Worm (Caenorhabditis elegans) whole organism, L4/young adult: ENCODE results near the gene twk-8.

Experiments used
- W03F9.2 ChIP-seq: fragments of 150-350 bp; optimal IDR thresholded peaks from 2 replicates; lab custom pipeline; 2014; ENCODE audit warnings: missing biosample characterization, missing genetic modification characterization
- dao-5 ChIP-seq: sonication (generic microtip); optimal IDR thresholded peaks from 2 replicates; lab custom pipeline; 2016; ENCODE audit warnings: missing genotype, missing genetic modification characterization, moderate library complexity, missing compliant biosample characterization
- him-1 ChIP-seq: sonication (generic microtip); optimal IDR thresholded peaks from 2 replicates; lab custom pipeline; 2016; ENCODE audit warnings: missing genotype, missing genetic modification reagents, missing genetic modification characterization, missing compliant biosample characterization

Gene twk-8

ce11 chrIV:9107464-9107863 lies 25.3 kb downstream of the twk-8 start:
- TF ChIP-seq him-1 (tag; lab: Kevin White, UChicago) = no peak
- no peak for TF ChIP-seq dao-5 (tag; lab: Kevin White, UChicago)
- TF ChIP-seq W03F9.2 (tag; lab: Kevin White, UChicago) = no peak

ce11 chrIV:9108631-9109030 lies 26.5 kb downstream of the twk-8 start, which contains the start of gene aly-1:
TSS of gene aly-1 (plus strand) at chrIV:9108931.
- TF ChIP-seq dao-5 (tag; lab: Kevin White, UChicago) (no peak), W03F9.2 (tag; lab: Kevin White, UChicago) (no peak), him-1 (tag; lab: Kevin White, UChicago) (no peak)

- no peak for TF ChIP-seq dao-5 (tag; lab: Kevin White, UChicago)
- TF ChIP-seq him-1 (tag; lab: Kevin White, UChicago) = no peak
Measured at ce11 chrIV:9112019-9112418, 29.9 kb downstream of the twk-8 start.

ce11 chrIV:9114078-9114477 lies 31.9 kb downstream of the twk-8 start:
- TF ChIP-seq him-1 (tag; lab: Kevin White, UChicago) (no peak), dao-5 (tag; lab: Kevin White, UChicago) (no peak), W03F9.2 (tag; lab: Kevin White, UChicago) (no peak)

ce11 chrIV:9116452-9116851 lies 34.3 kb downstream of the twk-8 start:
- TF ChIP-seq him-1 (tag; lab: Kevin White, UChicago) (no peak), dao-5 (tag; lab: Kevin White, UChicago) (no peak), W03F9.2 (tag; lab: Kevin White, UChicago) (no peak)

ce11 chrIV:9117700-9118099 lies 35.5 kb downstream of the twk-8 start:
- TF ChIP-seq him-1 (tag; lab: Kevin White, UChicago) (no peak), W03F9.2 (tag; lab: Kevin White, UChicago) (no peak), dao-5 (tag; lab: Kevin White, UChicago) (no peak)

- TF ChIP-seq him-1 (tag; lab: Kevin White, UChicago) (no peak), W03F9.2 (tag; lab: Kevin White, UChicago) (no peak), dao-5 (tag; lab: Kevin White, UChicago) (no peak)
Measured at ce11 chrIV:9118348-9118747, 36.2 kb downstream of the twk-8 start.

ce11 chrIV:9118792-9119191 lies 36.6 kb downstream of the twk-8 start, which contains the start of gene nrfl-1:
TSS of gene nrfl-1 (plus strand) at chrIV:9119092.
- TF ChIP-seq W03F9.2 (tag; lab: Kevin White, UChicago) = no peak
- TF ChIP-seq him-1 (tag; lab: Kevin White, UChicago) = no peak
- no peak for TF ChIP-seq dao-5 (tag; lab: Kevin White, UChicago)

- TF ChIP-seq him-1 (tag; lab: Kevin White, UChicago) (no peak), dao-5 (tag; lab: Kevin White, UChicago) (no peak), W03F9.2 (tag; lab: Kevin White, UChicago) (no peak)
Measured at ce11 chrIV:9120220-9120619, 38.1 kb downstream of the twk-8 start.

- TF ChIP-seq W03F9.2 (tag; lab: Kevin White, UChicago) = no peak
- TF ChIP-seq him-1 (tag; lab: Kevin White, UChicago) = no peak
- TF ChIP-seq dao-5 (tag; lab: Kevin White, UChicago) = no peak
Measured at ce11 chrIV:9121545-9121944, 39.4 kb downstream of the twk-8 start.

ce11 chrIV:9130605-9131004 lies 48.5 kb downstream of the twk-8 start:
- TF ChIP-seq dao-5 (tag; lab: Kevin White, UChicago) (no peak), W03F9.2 (tag; lab: Kevin White, UChicago) (no peak), him-1 (tag; lab: Kevin White, UChicago) (no peak)

ce11 chrIV:9135377-9135776 lies 53.2 kb downstream of the twk-8 start, which contains the start of gene delm-1:
TSS of gene delm-1 (minus strand) at chrIV:9135477.
- TF ChIP-seq dao-5 (tag; lab: Kevin White, UChicago) = no peak
